Worm (Caenorhabditis elegans) whole organism, young adult: ENCODE data around the gene secs-1.

Source experiments
- F49E8.2 ChIP-seq: sonication (generic microtip); optimal IDR thresholded peaks from 3 replicates; lab custom pipeline; 2017; ENCODE audit warnings: missing genetic modification characterization, mild to moderate bottlenecking, missing compliant biosample characterization, antibody characterized with exemption, moderate library complexity; ENCODE audit not compliant: insufficient read depth
- T07F8.4 ChIP-seq: sonication (generic microtip); optimal IDR thresholded peaks from 2 replicates; lab custom pipeline; 2016; ENCODE audit warnings: mild to moderate bottlenecking, missing genetic modification characterization, moderate library complexity, missing compliant biosample characterization
- egl-44 ChIP-seq: fragments of 200-800 bp; sonication (Bioruptor generic); IDR thresholded peaks from 2 replicates; pipeline ENCODE4 v1.3.6; 2022; ENCODE audit warnings: missing genetic modification reagents, missing genetic modification characterization, missing compliant biosample characterization
- nhr-90 ChIP-seq: sonication (generic microtip); optimal IDR thresholded peaks from 2 replicates; lab custom pipeline; 2016; ENCODE audit warnings: missing genotype, mild to moderate bottlenecking, missing genetic modification characterization, missing compliant biosample characterization

- no peak for TF ChIP-seq F49E8.2 (tag; lab: Kevin White, UChicago)
- no peak for TF ChIP-seq egl-44 (GFP tag; lab: Robert Waterston, UW)
- TF ChIP-seq T07F8.4 (tag; lab: Kevin White, UChicago), result no peak
- TF ChIP-seq nhr-90 (tag; lab: Kevin White, UChicago), result no peak
Observed at ce11 chrV:10805934-10806333, 1.7 kb upstream of the secs-1 start, which contains the start of gene prp-38.
